Fruit fly (Drosophila melanogaster) whole organism, embryonic: Measurements from ENCODE around the gene CG12256.

Source experiments
- Abd-B ChIP-seq: fragments of 200-800 bp; sonication (Bioruptor generic); optimal IDR thresholded peaks from 2 replicates; lab custom pipeline; 2018; ENCODE audit warnings: missing biosample characterization, mild to moderate bottlenecking, missing genetic modification characterization, moderate library complexity
- CG10979 ChIP-seq: fragments of 200-800 bp; sonication (Bioruptor generic); optimal IDR thresholded peaks from 2 replicates; lab custom pipeline; 2018; ENCODE audit warnings: missing biosample characterization, mild to moderate bottlenecking, missing genetic modification characterization, moderate library complexity
- CG11398 ChIP-seq: fragments of 200-800 bp; sonication (Bioruptor generic); optimal IDR thresholded peaks from 2 replicates; lab custom pipeline; 2016; ENCODE audit warnings: missing biosample characterization, missing genetic modification characterization
- CG12155 ChIP-seq: fragments of 200-800 bp; sonication (Bioruptor generic); optimal IDR thresholded peaks from 3 replicates; lab custom pipeline; 2016; ENCODE audit warnings: missing biosample characterization, missing genetic modification characterization
- CG12299 ChIP-seq: fragments of 200-800 bp; sonication (Bioruptor generic); optimal IDR thresholded peaks from 2 replicates; lab custom pipeline; 2018; ENCODE audit warnings: missing biosample characterization, mild to moderate bottlenecking, missing genetic modification characterization
- CG12659 ChIP-seq: fragments of 200-800 bp; sonication (Bioruptor generic); optimal IDR thresholded peaks from 3 replicates; lab custom pipeline; 2017; ENCODE audit warnings: mild to moderate bottlenecking, missing biosample characterization, missing genetic modification reagents, missing genetic modification characterization
- CG14014 ChIP-seq: fragments of 200-800 bp; sonication (Bioruptor generic); IDR thresholded peaks from 2 replicates; pipeline ENCODE4 v1.3.6; 2022; ENCODE audit warnings: missing biosample characterization, missing genetic modification characterization
- CG17186 ChIP-seq: fragments of 200-800 bp; sonication (Bioruptor generic); optimal IDR thresholded peaks from 3 replicates; lab custom pipeline; 2017; ENCODE audit warnings: missing biosample characterization, missing genetic modification reagents, missing genetic modification characterization
- CG17328 ChIP-seq: fragments of 200-800 bp; sonication (Bioruptor generic); IDR thresholded peaks from 2 replicates; pipeline ENCODE4 v1.3.6; 2022; ENCODE audit warnings: missing biosample characterization, missing genetic modification characterization
- CG1792 ChIP-seq: fragments of 200-800 bp; sonication (Bioruptor generic); optimal IDR thresholded peaks from 2 replicates; lab custom pipeline; 2016; ENCODE audit warnings: missing biosample characterization, missing genetic modification characterization
- CG18476 ChIP-seq: fragments of 200-800 bp; sonication (Bioruptor generic); optimal IDR thresholded peaks from 2 replicates; lab custom pipeline; 2016; ENCODE audit warnings: missing biosample characterization, mild to moderate bottlenecking, missing genetic modification characterization
- CG2712 ChIP-seq: fragments of 200-800 bp; optimal IDR thresholded peaks from 3 replicates; lab custom pipeline; 2019; ENCODE audit warnings: missing biosample characterization, mild to moderate bottlenecking, missing genetic modification characterization, moderate library complexity
- CG31365 ChIP-seq: fragments of 200-800 bp; sonication (Bioruptor generic); optimal IDR thresholded peaks from 2 replicates; lab custom pipeline; 2018; ENCODE audit warnings: missing biosample characterization, mild to moderate bottlenecking, missing genetic modification characterization
- CG3407 ChIP-seq: fragments of 200-800 bp; sonication (Bioruptor generic); optimal IDR thresholded peaks from 2 replicates; lab custom pipeline; 2018; ENCODE audit warnings: missing biosample characterization, mild to moderate bottlenecking, missing genetic modification characterization
- CG3995 ChIP-seq: fragments of 200-800 bp; sonication (Bioruptor generic); optimal IDR thresholded peaks from 3 replicates; lab custom pipeline; 2016; ENCODE audit warnings: missing biosample characterization, missing genetic modification characterization
- CG4854 ChIP-seq: fragments of 200-800 bp; sonication (Bioruptor generic); optimal IDR thresholded peaks from 2 replicates; lab custom pipeline; 2016; ENCODE audit warnings: missing biosample characterization, missing genetic modification characterization, inconsistent platforms
- CG6654 ChIP-seq: fragments of 200-800 bp; sonication (Bioruptor generic); optimal IDR thresholded peaks from 2 replicates; lab custom pipeline; 2017; ENCODE audit warnings: missing biosample characterization, mild to moderate bottlenecking, missing genetic modification characterization
- CG6765 ChIP-seq: fragments of 200-800 bp; sonication (Bioruptor generic); optimal IDR thresholded peaks from 3 replicates; lab custom pipeline; 2017; ENCODE audit warnings: missing biosample characterization, mild to moderate bottlenecking, missing genetic modification characterization
- CG8359 ChIP-seq: fragments of 200-800 bp; sonication (Bioruptor generic); optimal IDR thresholded peaks from 2 replicates; lab custom pipeline; 2017; ENCODE audit warnings: missing biosample characterization, mild to moderate bottlenecking, missing genetic modification characterization, borderline replicate concordance
- D ChIP-seq, 2 experiments: fragments of 200-800 bp in 1 of 2; fragments of >200 bp in 1 of 2; sonication (Bioruptor generic) in 1 of 2; optimal IDR thresholded peaks; 2 replicates in 1 of 2; 3 replicates in 1 of 2; lab custom pipeline; 2017; ENCODE audit warnings: mild to moderate bottlenecking in 1 of 2, missing biosample characterization in 1 of 2, missing genetic modification characterization in 1 of 2, missing genetic modification reagents in 1 of 2
- Dbx ChIP-seq: fragments of 200-800 bp; sonication (Bioruptor generic); IDR thresholded peaks from 3 replicates; pipeline ENCODE4 v1.3.6; 2022; ENCODE audit warnings: missing biosample characterization, missing genetic modification characterization
- Dfd ChIP-seq, 2 experiments: fragments of >200 bp; optimal IDR thresholded peaks; 2 replicates each; lab custom pipeline; 2017; ENCODE audit warnings: missing biosample characterization in 2 of 2, missing genetic modification characterization in 2 of 2
- Dip3 ChIP-seq: fragments of 200-800 bp; sonication (Bioruptor generic); optimal IDR thresholded peaks from 3 replicates; lab custom pipeline; 2016; ENCODE audit warnings: missing biosample characterization, missing genetic modification characterization
- Doc2 ChIP-seq: fragments of 200-800 bp; sonication (Bioruptor generic); IDR thresholded peaks from 2 replicates; pipeline ENCODE4 v1.3.6; 2022; ENCODE audit warnings: missing biosample characterization, missing genetic modification characterization
- Fer3 ChIP-seq: fragments of 200-800 bp; sonication (Bioruptor generic); optimal IDR thresholded peaks from 2 replicates; lab custom pipeline; 2018; ENCODE audit warnings: missing biosample characterization, mild to moderate bottlenecking, missing genetic modification characterization, moderate library complexity
- Hey ChIP-seq: fragments of 200-800 bp; sonication (Bioruptor generic); optimal IDR thresholded peaks from 3 replicates; lab custom pipeline; 2018; ENCODE audit warnings: missing biosample characterization, mild to moderate bottlenecking, missing genetic modification characterization
- HmgD ChIP-seq: fragments of 200-800 bp; sonication (Bioruptor generic); optimal IDR thresholded peaks from 3 replicates; lab custom pipeline; 2016; ENCODE audit warnings: missing biosample characterization, missing genetic modification characterization
- Lhr ChIP-seq: fragments of 200-800 bp; sonication (Bioruptor generic); optimal IDR thresholded peaks from 3 replicates; lab custom pipeline; 2017; ENCODE audit warnings: mild to moderate bottlenecking, missing biosample characterization, missing genetic modification reagents, missing genetic modification characterization
- Max ChIP-seq: fragments of 200-800 bp; sonication (Bioruptor generic); optimal IDR thresholded peaks from 2 replicates; lab custom pipeline; 2016; ENCODE audit warnings: missing biosample characterization, mild to moderate bottlenecking, missing genetic modification characterization
- Optix ChIP-seq: fragments of 200-800 bp; sonication (Bioruptor generic); IDR thresholded peaks from 3 replicates; pipeline ENCODE4 v1.3.6; 2022; ENCODE audit warnings: missing biosample characterization, missing genetic modification characterization
- da ChIP-seq: fragments of 200-800 bp; sonication (Bioruptor generic); optimal IDR thresholded peaks from 2 replicates; lab custom pipeline; 2016; ENCODE audit warnings: missing biosample characterization, missing genetic modification characterization
- dan ChIP-seq: fragments of 200-800 bp; sonication (Bioruptor generic); IDR thresholded peaks from 2 replicates; pipeline ENCODE4 v1.3.6; 2022; ENCODE audit warnings: missing biosample characterization, missing genetic modification characterization
- dimm ChIP-seq: fragments of 200-800 bp; sonication (Bioruptor generic); IDR thresholded peaks from 2 replicates; pipeline ENCODE4 v1.3.6; 2022; ENCODE audit warnings: missing biosample characterization, missing genetic modification characterization
- ftz-f1 ChIP-seq: fragments of 200-800 bp; sonication (Bioruptor generic); optimal IDR thresholded peaks from 2 replicates; lab custom pipeline; 2016; ENCODE audit warnings: missing biosample characterization, missing genetic modification characterization
- fu2 ChIP-seq: fragments of 200-800 bp; sonication (Bioruptor generic); optimal IDR thresholded peaks from 2 replicates; lab custom pipeline; 2016; ENCODE audit warnings: missing biosample characterization, missing genetic modification characterization
- gsb ChIP-seq: fragments of 200-800 bp; sonication (Bioruptor generic); IDR thresholded peaks from 2 replicates; pipeline ENCODE4 v1.3.6; 2022; ENCODE audit warnings: missing biosample characterization, missing genetic modification characterization
- gsb-n ChIP-seq: fragments of 200-800 bp; sonication (Bioruptor generic); optimal IDR thresholded peaks from 3 replicates; lab custom pipeline; 2018; ENCODE audit warnings: missing biosample characterization, mild to moderate bottlenecking, missing genetic modification characterization
- ham ChIP-seq: fragments of 200-800 bp; sonication (Bioruptor generic); IDR thresholded peaks from 2 replicates; pipeline ENCODE4 v1.3.6; 2022; ENCODE audit warnings: missing biosample characterization, missing genetic modification characterization
- kay ChIP-seq: fragments of 200-800 bp; sonication (Bioruptor generic); optimal IDR thresholded peaks from 2 replicates; lab custom pipeline; 2016; ENCODE audit warnings: missing biosample characterization, missing genetic modification characterization
- mam ChIP-seq: fragments of 200-800 bp; sonication (Bioruptor generic); optimal IDR thresholded peaks from 3 replicates; lab custom pipeline; 2016; ENCODE audit warnings: missing biosample characterization, missing genetic modification characterization
- onecut ChIP-seq: fragments of 200-800 bp; sonication (Bioruptor generic); IDR thresholded peaks from 2 replicates; pipeline ENCODE4 v1.3.6; 2022; ENCODE audit warnings: missing biosample characterization, missing genetic modification characterization
- pho ChIP-seq: fragments of 200-800 bp; sonication (Bioruptor generic); optimal IDR thresholded peaks from 2 replicates; lab custom pipeline; 2016; ENCODE audit warnings: missing biosample characterization, missing genetic modification characterization
- phol ChIP-seq: fragments of 200-800 bp; sonication (Bioruptor generic); optimal IDR thresholded peaks from 3 replicates; lab custom pipeline; 2018; ENCODE audit warnings: missing biosample characterization, mild to moderate bottlenecking, missing genetic modification characterization, moderate library complexity
- row ChIP-seq: fragments of 200-800 bp; sonication (Bioruptor generic); IDR thresholded peaks from 3 replicates; pipeline ENCODE4 v1.3.6; 2022; ENCODE audit warnings: missing biosample characterization, missing genetic modification characterization
- schlank ChIP-seq: fragments of 200-800 bp; sonication (Bioruptor generic); optimal IDR thresholded peaks from 2 replicates; lab custom pipeline; 2018; ENCODE audit warnings: missing biosample characterization, mild to moderate bottlenecking, missing genetic modification characterization
- seq ChIP-seq: fragments of 200-800 bp; sonication (Bioruptor generic); IDR thresholded peaks from 2 replicates; pipeline ENCODE4 v1.3.6; 2022; ENCODE audit warnings: missing biosample characterization, missing genetic modification characterization
- sisA ChIP-seq: fragments of 200-800 bp; sonication (Bioruptor generic); IDR thresholded peaks from 2 replicates; pipeline ENCODE4 v1.3.6; 2022; ENCODE audit warnings: missing biosample characterization, missing genetic modification characterization
- slbo ChIP-seq: fragments of 200-800 bp; sonication (Bioruptor generic); IDR thresholded peaks from 2 replicates; pipeline ENCODE4 v1.3.6; 2022; ENCODE audit warnings: missing biosample characterization, missing genetic modification characterization
- sna ChIP-seq: fragments of 200-800 bp; sonication (Bioruptor generic); IDR thresholded peaks from 2 replicates; pipeline ENCODE4 v1.3.6; 2022; ENCODE audit warnings: missing biosample characterization, missing genetic modification characterization; ENCODE audit not compliant: partially characterized antibody
- stwl ChIP-seq: fragments of 200-800 bp; sonication (Bioruptor generic); optimal IDR thresholded peaks from 3 replicates; lab custom pipeline; 2018; ENCODE audit warnings: missing biosample characterization, mild to moderate bottlenecking, missing genetic modification characterization, moderate library complexity

Gene CG12256

DNA sequence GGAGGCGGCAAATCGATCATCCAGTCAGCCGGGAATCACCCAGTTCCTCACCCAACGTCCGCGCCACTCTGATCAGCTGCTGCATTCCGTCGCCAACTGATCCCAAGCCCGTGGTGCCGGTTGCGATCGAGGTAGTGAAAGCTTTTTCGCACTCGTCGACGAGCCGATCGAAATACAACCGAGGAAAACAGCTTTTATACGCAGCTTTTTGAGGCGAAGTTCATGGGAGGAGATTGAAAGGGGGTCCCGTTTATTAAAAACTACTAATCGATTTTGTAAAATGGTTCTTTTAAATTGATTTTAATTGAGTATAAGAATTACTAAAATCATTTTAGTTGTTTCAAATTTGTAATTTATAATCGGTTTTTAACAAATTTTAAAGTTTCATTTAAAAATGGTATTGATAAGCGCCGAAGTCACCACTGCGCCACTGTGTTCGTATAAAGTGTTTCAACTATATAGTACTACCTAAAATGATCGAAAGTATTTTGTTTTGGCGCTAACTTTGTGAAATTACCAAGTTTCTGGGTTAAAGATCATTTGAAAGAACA, 4.7 kb downstream of the CG12256 start, which contains the start of gene CG4860 (continued):
- peak; percentile 88 for TF ChIP-seq Dbx (GFP tag; lab: Robert Waterston, UW)
- peak; percentile 79 for TF ChIP-seq schlank
- no peak for TF ChIP-seq CG8359 (GFP tag; lab: Kevin White, UChicago)
- TF ChIP-seq Fer3, result peak; percentile 88
- TF ChIP-seq CG3995 (GFP tag; lab: Kevin White, UChicago), result peak; percentile 27
- TF ChIP-seq CG6765, result peak; percentile 79
- TF ChIP-seq CG31365 (tag; lab: Kevin White, UChicago), result peak; percentile 42
- peak; percentile 91 for TF ChIP-seq CG14014 (GFP tag; lab: Robert Waterston, UW)
- TF ChIP-seq CG10979 (tag; lab: Kevin White, UChicago), result peak; percentile 76
- no peak for TF ChIP-seq sna
- TF ChIP-seq CG6654, result peak; percentile 55
- TF ChIP-seq Optix, result peak; percentile 50; the same call in 2 of the 3 replicates
- peak; percentile 56 for TF ChIP-seq ftz-f1 (GFP tag; lab: Kevin White, UChicago)
- TF ChIP-seq CG12659 (GFP tag; lab: Kevin White, UChicago), result peak; percentile 91
- TF ChIP-seq gsb (GFP tag; lab: Robert Waterston, UW), result peak; percentile 78; the same call in 1 of the 2 replicates
- TF ChIP-seq pho (GFP tag; lab: Kevin White, UChicago), result peak; percentile 85
- TF ChIP-seq CG2712 (tag; lab: Kevin White, UChicago), result peak; percentile 87
- peak; percentile 42 for TF ChIP-seq da (GFP tag; lab: Kevin White, UChicago)
- no peak for TF ChIP-seq dan (GFP tag; lab: Robert Waterston, UW)
- peak; percentile 85 for TF ChIP-seq kay (GFP tag; lab: Kevin White, UChicago)
- TF ChIP-seq CG17186, result no peak
- peak; percentile 59 for TF ChIP-seq HmgD (GFP tag; lab: Kevin White, UChicago)
- no peak; the same call in 1 of the 2 replicates for TF ChIP-seq Doc2 (GFP tag; lab: Robert Waterston, UW)
- peak; percentile 81 for TF ChIP-seq Abd-B (GFP tag; lab: Kevin White, UChicago)
- peak; percentile 93 for TF ChIP-seq mam (GFP tag; lab: Kevin White, UChicago)
- peak; percentile 77 for TF ChIP-seq seq (GFP tag; lab: Robert Waterston, UW)
- TF ChIP-seq CG4854 (GFP tag; lab: Kevin White, UChicago), result peak; percentile 64
- TF ChIP-seq dimm, result peak; percentile 7; the same call in 1 of the 2 replicates
- no peak for TF ChIP-seq D (optimal IDR thresholded peaks at IDR 0.05; lab: Kevin White, UChicago)
- peak; percentile 66 for TF ChIP-seq D (GFP tag; optimal IDR thresholded peaks at IDR 0.05; lab: Kevin White, UChicago)
- TF ChIP-seq stwl (tag; lab: Kevin White, UChicago), result no peak
- peak; percentile 50 for TF ChIP-seq CG1792 (GFP tag; lab: Kevin White, UChicago)
- no peak for TF ChIP-seq Lhr (GFP tag; lab: Kevin White, UChicago)
- TF ChIP-seq phol (tag; lab: Kevin White, UChicago), result peak; percentile 83
- TF ChIP-seq onecut (GFP tag; lab: Robert Waterston, UW), result peak; percentile 64
- peak; percentile 46 for TF ChIP-seq CG11398 (GFP tag; lab: Kevin White, UChicago)
- peak; percentile 74 for TF ChIP-seq CG3407 (GFP tag; lab: Kevin White, UChicago)
- peak; percentile 84 for TF ChIP-seq CG12299 (tag; lab: Kevin White, UChicago)
- TF ChIP-seq row, result peak; percentile 90
- TF ChIP-seq Max (GFP tag; lab: Kevin White, UChicago), result peak; percentile 80
- TF ChIP-seq gsb-n (tag; lab: Kevin White, UChicago), result peak; percentile 81
- TF ChIP-seq CG18476 (GFP tag; lab: Kevin White, UChicago), result peak; percentile 77
- 0 out of 2 replicates have a peak, but pooled peaks have one; percentile 5 for TF ChIP-seq ham
- TF ChIP-seq Dip3 (GFP tag; lab: Kevin White, UChicago), result peak; percentile 82
- TF ChIP-seq sisA (GFP tag; lab: Robert Waterston, UW), result peak; percentile 74
- TF ChIP-seq fu2, result peak; percentile 86
- no peak for TF ChIP-seq Hey (tag; lab: Kevin White, UChicago)
- TF ChIP-seq CG12155 (GFP tag; lab: Kevin White, UChicago), result peak; percentile 91
- peak; percentile 82 for TF ChIP-seq CG17328 (GFP tag; lab: Robert Waterston, UW)
- no peak for TF ChIP-seq Dfd (GFP tag; optimal IDR thresholded peaks at IDR 0.05; lab: Kevin White, UChicago)
- TF ChIP-seq slbo (GFP tag; lab: Robert Waterston, UW), result peak; percentile 94
